Worm (Caenorhabditis elegans) whole organism, midembryonic: ENCODE results near the gene srx-129.

Experiments used
- T22C8.4 ChIP-seq: fragments of 200-800 bp; sonication (Bioruptor generic); IDR thresholded peaks from 2 replicates; pipeline ENCODE4 v1.3.6; 2022; ENCODE audit warnings: missing genetic modification characterization, missing compliant biosample characterization
- cog-1 ChIP-seq: sonication (generic microtip); optimal IDR thresholded peaks from 2 replicates; lab custom pipeline; 2016; ENCODE audit warnings: missing genetic modification characterization, missing compliant biosample characterization
- flt-1 ChIP-seq: fragments of 200-800 bp; sonication (Bioruptor generic); IDR thresholded peaks from 2 replicates; pipeline ENCODE4 v1.3.6; 2022; ENCODE audit warnings: missing genetic modification characterization, missing compliant biosample characterization
- klf-2 ChIP-seq: fragments of 200-800 bp; sonication (Bioruptor generic); conservative IDR thresholded peaks from 2 replicates; pipeline ENCODE4 v1.3.6; 2022; ENCODE audit warnings: missing genetic modification reagents, missing genetic modification characterization, missing compliant biosample characterization
- med-1 ChIP-seq: sonication (generic microtip); optimal IDR thresholded peaks from 2 replicates; lab custom pipeline; 2017; ENCODE audit warnings: missing genetic modification characterization, mild to moderate bottlenecking, missing compliant biosample characterization, antibody characterized with exemption, missing genetic modification reagents; ENCODE audit not compliant: insufficient read depth
- ref-1 ChIP-seq: fragments of 200-800 bp; sonication (Bioruptor generic); conservative IDR thresholded peaks from 2 replicates; pipeline ENCODE4 v1.3.6; 2022; ENCODE audit warnings: missing genetic modification reagents, missing genetic modification characterization, missing compliant biosample characterization
- tab-1 ChIP-seq: fragments of 200-800 bp; sonication (Bioruptor generic); IDR thresholded peaks from 2 replicates; pipeline ENCODE4 v1.3.6; 2022; ENCODE audit warnings: missing genetic modification characterization, missing compliant biosample characterization
- ztf-23 ChIP-seq: fragments of 200-800 bp; sonication (Bioruptor generic); IDR thresholded peaks from 2 replicates; pipeline ENCODE4 v1.3.6; 2022; ENCODE audit warnings: missing genetic modification reagents, missing genetic modification characterization, missing compliant biosample characterization
- ztf-29 ChIP-seq: fragments of 200-800 bp; sonication (Bioruptor generic); IDR thresholded peaks from 2 replicates; pipeline ENCODE4 v1.3.6; 2022; ENCODE audit warnings: missing genetic modification reagents, missing genetic modification characterization, missing compliant biosample characterization

srx-129 gene

DNA sequence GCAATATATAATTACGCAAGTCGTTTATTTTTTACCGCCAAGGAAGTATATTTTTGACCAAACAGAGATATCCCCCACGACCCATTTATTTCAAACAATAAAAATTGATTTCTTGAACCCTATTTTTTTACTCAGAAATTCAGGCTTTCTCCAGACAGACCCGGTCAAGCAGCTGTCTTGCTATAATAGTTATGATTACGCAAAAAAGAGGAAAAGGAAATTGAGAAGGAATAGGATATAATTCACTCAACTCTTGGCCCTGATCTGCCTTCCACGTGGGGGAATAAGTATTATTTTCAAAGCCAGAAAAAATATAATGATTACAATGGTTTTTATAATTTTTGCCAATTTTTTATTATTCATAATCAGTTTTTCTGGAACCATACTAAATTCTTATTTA, 23.1 kb downstream of the srx-129 start, which contains the start of gene srx-136:
TSS of gene srx-136 (plus strand) at position 301 of the 400 bp plus-strand sequence.
- no peak for TF ChIP-seq med-1
- TF ChIP-seq ref-1 (GFP tag; lab: Robert Waterston, UW): no peak
- no peak for TF ChIP-seq T22C8.4 (GFP tag; lab: Robert Waterston, UW)
- TF ChIP-seq cog-1 (tag; lab: Kevin White, UChicago): no peak
- no peak for TF ChIP-seq flt-1
- TF ChIP-seq tab-1 (GFP tag; lab: Robert Waterston, UW): no peak
- TF ChIP-seq ztf-23 (GFP tag; lab: Robert Waterston, UW): no peak
- TF ChIP-seq ztf-29: no peak
- no peak for TF ChIP-seq klf-2 (GFP tag; lab: Robert Waterston, UW)

DNA sequence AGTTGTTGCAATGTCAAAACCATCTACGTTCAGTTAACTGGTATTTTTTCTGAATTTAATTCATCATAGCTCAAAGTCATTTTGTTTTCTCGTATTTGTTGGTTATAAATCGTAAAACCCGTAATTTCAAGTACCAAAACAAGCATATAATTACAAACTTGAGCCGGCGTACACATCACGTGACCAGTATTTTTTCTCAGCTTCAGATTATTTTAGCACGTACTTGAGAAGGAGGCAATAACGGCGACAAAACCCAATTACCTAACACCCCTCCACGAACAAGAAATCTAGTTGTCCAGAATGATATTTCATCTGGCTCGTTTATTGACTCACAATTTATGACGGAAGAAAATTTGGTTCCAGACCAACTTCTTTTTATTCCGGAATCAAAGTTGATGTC, 24.9 kb downstream of the srx-129 start, which contains the start of gene srx-135:
TSS of gene srx-135 (plus strand) at position 301 of the 400 bp plus-strand sequence.
- no peak for TF ChIP-seq med-1
- TF ChIP-seq klf-2 (GFP tag; lab: Robert Waterston, UW): no peak
- no peak for TF ChIP-seq tab-1 (GFP tag; lab: Robert Waterston, UW)
- no peak for TF ChIP-seq ref-1 (GFP tag; lab: Robert Waterston, UW)
- no peak for TF ChIP-seq ztf-29
- no peak for TF ChIP-seq cog-1 (tag; lab: Kevin White, UChicago)
- TF ChIP-seq T22C8.4 (GFP tag; lab: Robert Waterston, UW): no peak
- no peak for TF ChIP-seq flt-1
- no peak for TF ChIP-seq ztf-23 (GFP tag; lab: Robert Waterston, UW)

DNA sequence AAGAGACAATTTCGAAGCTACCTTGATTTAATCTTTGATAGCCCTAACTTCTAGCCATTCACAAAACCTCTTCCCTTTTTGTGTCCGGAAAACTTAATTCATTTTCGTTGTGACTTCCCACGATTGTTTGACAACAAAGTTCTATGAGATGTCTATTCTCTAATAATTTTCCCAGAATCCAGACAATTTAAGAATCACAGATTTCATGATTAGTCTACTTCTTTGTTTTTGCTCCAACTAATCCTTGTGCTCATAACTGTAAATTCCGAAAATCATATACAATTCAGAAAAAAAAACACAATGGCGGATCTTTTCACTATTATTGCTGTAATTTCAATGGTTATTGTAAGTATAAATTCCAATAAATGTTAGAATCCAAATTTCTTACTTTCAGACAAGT, 28.5 kb downstream of the srx-129 start, which contains the start of gene srx-137:
TSS of gene srx-137 (plus strand) at position 301 of the 400 bp plus-strand sequence.
- TF ChIP-seq flt-1 (no peak), tab-1 (GFP tag; lab: Robert Waterston, UW) (no peak), ref-1 (GFP tag; lab: Robert Waterston, UW) (no peak), T22C8.4 (GFP tag; lab: Robert Waterston, UW) (no peak), klf-2 (GFP tag; lab: Robert Waterston, UW) (no peak), med-1 (no peak), cog-1 (tag; lab: Kevin White, UChicago) (no peak), ztf-29 (no peak), ztf-23 (GFP tag; lab: Robert Waterston, UW) (no peak)

DNA sequence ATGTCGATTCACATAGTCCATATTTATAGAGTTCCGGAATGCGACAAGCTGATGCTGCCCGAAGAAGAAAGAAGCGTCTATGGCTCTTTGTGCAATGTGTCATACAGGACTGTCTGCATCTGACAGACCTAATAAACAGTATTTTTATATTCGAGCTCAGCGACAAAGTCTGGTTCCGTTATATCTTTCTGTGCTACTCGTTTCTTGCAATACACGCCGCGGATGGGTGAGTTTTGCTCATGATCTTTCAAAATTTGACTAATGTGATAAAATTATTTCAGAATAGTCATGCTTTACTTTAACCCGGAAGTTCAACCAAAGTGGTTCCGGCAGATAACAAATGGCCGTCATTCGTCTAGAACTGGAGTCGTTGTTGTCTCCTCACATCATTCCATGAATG, 29.6 kb downstream of the srx-129 start:
- TF ChIP-seq flt-1: no peak
- no peak for TF ChIP-seq ztf-29
- TF ChIP-seq ztf-23 (GFP tag; lab: Robert Waterston, UW): no peak
- TF ChIP-seq klf-2 (GFP tag; lab: Robert Waterston, UW): no peak
- no peak for TF ChIP-seq T22C8.4 (GFP tag; lab: Robert Waterston, UW)

DNA sequence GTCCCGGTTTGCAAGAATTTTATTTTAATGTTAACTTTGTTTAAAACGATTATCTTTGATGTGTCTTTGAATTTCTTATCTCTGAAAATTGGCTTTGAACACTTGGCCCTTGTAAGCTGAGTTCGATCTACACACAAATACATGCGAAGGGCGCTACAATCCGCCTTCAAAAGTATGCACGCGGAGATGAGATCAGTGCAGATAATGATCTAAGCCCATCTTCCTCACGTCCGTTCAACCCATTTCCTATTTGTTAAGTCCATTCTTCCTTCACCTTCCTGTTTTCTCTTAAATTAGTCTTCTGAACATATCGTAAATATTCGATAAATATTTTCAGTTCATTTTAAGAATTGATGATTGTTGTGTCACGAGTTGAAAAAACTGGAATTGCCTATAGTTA, 32.3 kb downstream of the srx-129 start, which contains the start of gene nhr-175:
TSS of gene nhr-175 (plus strand) at position 339 of the 400 bp plus-strand sequence.
- TF ChIP-seq T22C8.4 (GFP tag; lab: Robert Waterston, UW): no peak
- TF ChIP-seq tab-1 (GFP tag; lab: Robert Waterston, UW): no peak
- TF ChIP-seq klf-2 (GFP tag; lab: Robert Waterston, UW): no peak
- TF ChIP-seq flt-1: no peak
- TF ChIP-seq ref-1 (GFP tag; lab: Robert Waterston, UW): no peak
- TF ChIP-seq med-1: no peak
- TF ChIP-seq cog-1 (tag; lab: Kevin White, UChicago): no peak
- no peak for TF ChIP-seq ztf-29
- no peak for TF ChIP-seq ztf-23 (GFP tag; lab: Robert Waterston, UW)

DNA sequence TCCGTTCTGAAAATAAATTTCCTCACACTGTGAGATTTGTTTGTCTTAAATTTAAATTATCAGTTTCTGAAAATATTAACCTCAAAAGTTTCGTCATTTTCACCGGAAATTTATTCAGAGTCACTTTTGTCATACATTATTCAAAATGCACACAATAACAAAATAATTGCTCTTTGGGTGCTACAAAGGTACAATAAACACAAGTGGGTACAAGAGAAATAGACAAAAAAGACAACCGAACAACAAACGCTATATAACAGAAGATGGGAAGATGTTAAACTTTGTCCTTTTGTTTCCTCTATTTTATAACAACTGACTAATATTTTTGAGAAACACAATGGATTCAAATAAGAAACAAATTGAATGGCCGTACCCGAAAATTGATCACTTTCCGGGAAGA, 35.5 kb downstream of the srx-129 start:
- TF ChIP-seq klf-2 (GFP tag; lab: Robert Waterston, UW): no peak
- no peak for TF ChIP-seq tab-1 (GFP tag; lab: Robert Waterston, UW)
- TF ChIP-seq cog-1 (tag; lab: Kevin White, UChicago): no peak
- no peak for TF ChIP-seq med-1
- no peak for TF ChIP-seq flt-1
- no peak for TF ChIP-seq ztf-29
- TF ChIP-seq ztf-23 (GFP tag; lab: Robert Waterston, UW): no peak
- TF ChIP-seq ref-1 (GFP tag; lab: Robert Waterston, UW): no peak
- TF ChIP-seq T22C8.4 (GFP tag; lab: Robert Waterston, UW): no peak

DNA sequence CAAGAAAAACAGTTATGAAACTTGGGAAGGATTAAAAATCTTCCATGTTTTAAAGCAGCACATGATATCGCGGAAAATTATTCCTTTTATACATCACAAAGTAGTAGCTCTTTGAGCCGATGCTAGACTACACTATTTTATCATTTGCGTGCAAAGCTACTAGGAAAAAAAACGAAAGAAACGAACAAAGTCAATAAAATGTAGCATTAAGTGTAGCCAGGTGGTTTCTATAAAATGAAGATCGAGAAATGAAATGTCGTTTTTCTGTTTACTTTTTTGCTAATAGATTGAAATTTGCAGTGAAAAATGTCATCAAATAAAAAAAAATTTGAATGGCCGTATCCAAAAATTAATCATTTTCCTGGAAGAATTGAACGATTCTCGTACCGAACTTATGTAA, 38.8 kb downstream of the srx-129 start, which contains the start of gene cpt-5:
TSS of gene cpt-5 (plus strand) at position 301 of the 400 bp plus-strand sequence.
- TF ChIP-seq ztf-29: no peak
- TF ChIP-seq med-1: no peak
- no peak for TF ChIP-seq ztf-23 (GFP tag; lab: Robert Waterston, UW)
- no peak for TF ChIP-seq ref-1 (GFP tag; lab: Robert Waterston, UW)
- TF ChIP-seq klf-2 (GFP tag; lab: Robert Waterston, UW): no peak
- no peak for TF ChIP-seq T22C8.4 (GFP tag; lab: Robert Waterston, UW)
- TF ChIP-seq cog-1 (tag; lab: Kevin White, UChicago): no peak
- TF ChIP-seq flt-1: no peak
- TF ChIP-seq tab-1 (GFP tag; lab: Robert Waterston, UW): no peak

DNA sequence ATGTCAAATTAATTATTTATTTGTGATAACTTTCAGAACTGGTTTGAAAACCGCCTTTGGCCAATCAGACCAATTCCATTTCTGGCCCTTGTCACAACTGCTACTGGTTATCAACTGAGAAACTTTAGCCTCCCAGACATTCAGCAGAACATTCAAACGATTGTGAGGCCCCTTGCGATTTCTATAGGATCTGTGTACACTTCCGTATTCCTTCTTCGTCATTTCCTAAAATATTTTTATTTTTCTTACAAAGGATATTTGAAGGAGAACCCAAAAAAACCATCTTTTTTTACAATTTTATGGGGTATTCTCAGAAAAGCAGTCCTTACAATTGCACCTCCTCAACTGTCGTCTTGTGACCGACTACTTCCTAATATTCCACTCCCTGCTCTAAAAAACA, 39.3 kb downstream of the srx-129 start:
- no peak for TF ChIP-seq cog-1 (tag; lab: Kevin White, UChicago)
- TF ChIP-seq ztf-23 (GFP tag; lab: Robert Waterston, UW): no peak
- no peak for TF ChIP-seq ref-1 (GFP tag; lab: Robert Waterston, UW)
- no peak for TF ChIP-seq ztf-29
- TF ChIP-seq T22C8.4 (GFP tag; lab: Robert Waterston, UW): no peak
- TF ChIP-seq klf-2 (GFP tag; lab: Robert Waterston, UW): no peak
- TF ChIP-seq flt-1: no peak
- TF ChIP-seq tab-1 (GFP tag; lab: Robert Waterston, UW): no peak
- TF ChIP-seq med-1: no peak

DNA sequence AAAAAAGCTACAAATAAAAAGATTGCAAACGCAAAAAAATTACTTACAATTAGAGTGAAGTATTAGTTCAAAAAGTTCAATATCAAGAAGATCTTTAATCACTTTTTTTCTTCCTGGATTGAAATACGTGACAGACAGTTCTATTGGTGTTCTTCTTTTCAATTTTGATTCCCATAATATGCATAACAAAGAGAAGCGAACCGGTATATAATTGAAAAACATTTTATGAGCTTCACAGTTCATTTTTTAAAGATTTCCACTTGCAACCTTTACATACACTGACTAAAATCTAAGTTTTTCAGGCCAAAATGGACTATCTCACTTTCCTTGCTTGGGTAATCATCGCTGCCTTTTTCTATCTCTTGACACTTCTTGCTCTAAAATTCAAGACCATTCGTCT, 42.5 kb downstream of the srx-129 start, which contains the start of gene T22G5.1:
TSS of gene T22G5.1 (plus strand) at position 301 of the 400 bp plus-strand sequence.
- TF ChIP-seq flt-1 (no peak), ztf-29 (no peak), med-1 (no peak), tab-1 (GFP tag; lab: Robert Waterston, UW) (no peak), ztf-23 (GFP tag; lab: Robert Waterston, UW) (no peak), klf-2 (GFP tag; lab: Robert Waterston, UW) (no peak), ref-1 (GFP tag; lab: Robert Waterston, UW) (no peak), cog-1 (tag; lab: Kevin White, UChicago) (no peak), T22C8.4 (GFP tag; lab: Robert Waterston, UW) (no peak)
